Worm (Caenorhabditis elegans) whole organism, L4 larva: Measurements from ENCODE around the gene rmd-1.
A peak's percentile ranks its signal among the peaks of the same experiment; 100 is the strongest.

Source experiments
- F44E2.7 ChIP-seq: fragments of 200-800 bp; sonication (Bioruptor generic); IDR thresholded peaks from 2 replicates; pipeline ENCODE4 v2.1.2; 2022; ENCODE audit warnings: missing genetic modification characterization, missing compliant biosample characterization
- F49E8.2 ChIP-seq: sonication (generic microtip); optimal IDR thresholded peaks from 2 replicates; lab custom pipeline; 2016; ENCODE audit warnings: missing compliant biosample characterization, mild to moderate bottlenecking, missing genetic modification characterization, borderline replicate concordance
- T20F7.1 ChIP-seq: fragments of 200-800 bp; sonication (Bioruptor generic); optimal IDR thresholded peaks from 2 replicates; lab custom pipeline; 2018; ENCODE audit warnings: mild to moderate bottlenecking, missing genetic modification characterization, missing compliant biosample characterization
- T26A8.4 ChIP-seq: fragments of 200-800 bp; sonication (Bioruptor generic); IDR thresholded peaks from 2 replicates; pipeline ENCODE4 v1.3.6; 2022; ENCODE audit warnings: missing genetic modification characterization, missing compliant biosample characterization
- Y105C5A.15 ChIP-seq: fragments of 200-800 bp; sonication (Bioruptor generic); IDR thresholded peaks from 2 replicates; pipeline ENCODE4 v1.3.6; 2022; ENCODE audit warnings: missing genetic modification characterization, missing compliant biosample characterization
- Y48G9A.11 ChIP-seq: fragments of 200-800 bp; sonication (Bioruptor generic); IDR thresholded peaks from 2 replicates; pipeline ENCODE4 v1.3.6; 2022; ENCODE audit warnings: missing genetic modification reagents, missing genetic modification characterization, missing compliant biosample characterization
- Y75B8A.6 ChIP-seq: fragments of 200-800 bp; sonication (Bioruptor generic); IDR thresholded peaks from 2 replicates; pipeline ENCODE4 v1.3.6; 2022; ENCODE audit warnings: missing genetic modification reagents, missing genetic modification characterization, missing compliant biosample characterization
- ZK546.5 ChIP-seq, 2 experiments: sonication (generic microtip); optimal IDR thresholded peaks; 2 replicates each; lab custom pipeline; 2017; ENCODE audit warnings: missing biosample characterization in 2 of 2, missing genetic modification characterization in 2 of 2
- aha-1 ChIP-seq: fragments of 150-350 bp; peaks from one replicate; lab custom pipeline; 2014; ENCODE audit warnings: missing biosample characterization, missing genetic modification characterization
- ama-1 ChIP-seq: fragments of 150-350 bp; optimal IDR thresholded peaks from 2 replicates; lab custom pipeline; 2014; ENCODE audit warnings: inconsistent platforms, mixed read lengths
- arid-1 ChIP-seq: fragments of 200-800 bp; sonication (Bioruptor generic); conservative IDR thresholded peaks from 2 replicates; pipeline ENCODE4 v1.3.6; 2022; ENCODE audit warnings: missing genetic modification reagents, missing genetic modification characterization, missing compliant biosample characterization
- ceh-20 ChIP-seq: fragments of 200-800 bp; sonication (Bioruptor generic); IDR thresholded peaks from 2 replicates; pipeline ENCODE4 v1.3.6; 2022; ENCODE audit warnings: missing genetic modification reagents, missing genetic modification characterization, missing compliant biosample characterization
- ceh-32 ChIP-seq: sonication (generic microtip); optimal IDR thresholded peaks from 2 replicates; lab custom pipeline; 2016; ENCODE audit warnings: mild to moderate bottlenecking, missing genetic modification characterization, missing compliant biosample characterization; ENCODE audit not compliant: poor library complexity
- ceh-44 ChIP-seq: fragments of 200-800 bp; sonication (Bioruptor generic); IDR thresholded peaks from 2 replicates; pipeline ENCODE4 v1.3.6; 2022; ENCODE audit warnings: missing genetic modification reagents, missing genetic modification characterization, missing compliant biosample characterization
- cey-2 ChIP-seq: sonication (generic microtip); optimal IDR thresholded peaks from 3 replicates; lab custom pipeline; 2017; ENCODE audit warnings: missing genetic modification characterization, mild to moderate bottlenecking, missing compliant biosample characterization, antibody characterized with exemption, borderline replicate concordance; ENCODE audit not compliant: insufficient read depth
- ctbp-1 ChIP-seq: fragments of 200-800 bp; sonication (Bioruptor generic); IDR thresholded peaks from 2 replicates; pipeline ENCODE4 v1.3.6; 2022; ENCODE audit warnings: missing genetic modification reagents, missing genetic modification characterization, missing compliant biosample characterization
- daf-19 ChIP-seq: fragments of 200-800 bp; sonication (Bioruptor generic); conservative IDR thresholded peaks from 2 replicates; pipeline ENCODE4 v1.3.6; 2022; ENCODE audit warnings: missing genetic modification characterization, missing compliant biosample characterization
- daf-8 ChIP-seq: fragments of 200-800 bp; sonication (Bioruptor generic); IDR thresholded peaks from 2 replicates; pipeline ENCODE4 v1.3.6; 2022; ENCODE audit warnings: missing genetic modification characterization, missing compliant biosample characterization
- dmd-9 ChIP-seq: fragments of 200-800 bp; sonication (Bioruptor generic); IDR thresholded peaks from 2 replicates; pipeline ENCODE4 v1.3.6; 2022; ENCODE audit warnings: missing genetic modification reagents, missing genetic modification characterization, missing compliant biosample characterization
- duxl-1 ChIP-seq: sonication (generic microtip); optimal IDR thresholded peaks from 2 replicates; lab custom pipeline; 2016; ENCODE audit warnings: mild to moderate bottlenecking, missing genetic modification characterization, moderate library complexity, missing compliant biosample characterization; ENCODE audit not compliant: poor library complexity
- dve-1 ChIP-seq: sonication (generic microtip); optimal IDR thresholded peaks from 2 replicates; lab custom pipeline; 2017; ENCODE audit warnings: antibody characterized with exemption, mild to moderate bottlenecking, missing genetic modification characterization, missing compliant biosample characterization; ENCODE audit not compliant: insufficient read depth
- egl-27 ChIP-seq: sonication (generic microtip); optimal IDR thresholded peaks from 3 replicates; lab custom pipeline; 2017; ENCODE audit warnings: missing biosample characterization, missing genetic modification reagents, missing genetic modification characterization
- hif-1 ChIP-seq, 2 experiments: sonication (generic microtip); optimal IDR thresholded peaks; 2 replicates each; lab custom pipeline; 2016 to 2017; ENCODE audit warnings: missing compliant biosample characterization in 2 of 2, missing genetic modification characterization in 2 of 2, missing genetic modification reagents in 2 of 2, missing genotype in 2 of 2, mild to moderate bottlenecking in 1 of 2
- hlh-30 ChIP-seq: sonication (generic microtip); optimal IDR thresholded peaks from 2 replicates; lab custom pipeline; 2017; ENCODE audit warnings: antibody characterized with exemption, mild to moderate bottlenecking, missing genetic modification characterization, missing compliant biosample characterization; ENCODE audit not compliant: insufficient read depth
- hmg-1.1 ChIP-seq: fragments of 200-800 bp; sonication (Bioruptor generic); IDR thresholded peaks from 2 replicates; pipeline ENCODE4 v1.3.6; 2022; ENCODE audit warnings: missing genetic modification reagents, missing genetic modification characterization, missing compliant biosample characterization
- lim-7 ChIP-seq: fragments of 200-800 bp; sonication (Bioruptor generic); IDR thresholded peaks from 2 replicates; pipeline ENCODE4 v1.3.6; 2022; ENCODE audit warnings: missing genetic modification characterization, missing compliant biosample characterization
- lin-13 ChIP-seq: fragments of 150-350 bp; optimal IDR thresholded peaks from 2 replicates; lab custom pipeline; 2014; ENCODE audit warnings: missing biosample characterization, missing genetic modification reagents, missing genetic modification characterization
- lin-15B ChIP-seq: fragments of 150-350 bp; sonication (generic microtip); optimal IDR thresholded peaks from 3 replicates; lab custom pipeline; 2014; ENCODE audit warnings: missing biosample characterization, missing genetic modification characterization
- lin-38 ChIP-seq: fragments of 200-800 bp; sonication (Bioruptor generic); IDR thresholded peaks from 2 replicates; pipeline ENCODE4 v1.3.6; 2022; ENCODE audit warnings: missing genetic modification reagents, missing genetic modification characterization, missing compliant biosample characterization
- lsy-2 ChIP-seq, 2 experiments: fragments of 150-350 bp in 1 of 2; sonication (generic microtip) in 1 of 2; optimal IDR thresholded peaks; 2 replicates each; lab custom pipeline; 2014 to 2017; ENCODE audit warnings: missing biosample characterization in 2 of 2, missing genetic modification characterization in 2 of 2
- mep-1 ChIP-seq: fragments of 150-350 bp; sonication (generic microtip); optimal IDR thresholded peaks from 3 replicates; lab custom pipeline; 2014; ENCODE audit warnings: missing biosample characterization, missing genetic modification characterization
- nhr-111 ChIP-seq: fragments of 200-800 bp; sonication (Bioruptor generic); optimal IDR thresholded peaks from 2 replicates; lab custom pipeline; 2018; ENCODE audit warnings: mild to moderate bottlenecking, missing genetic modification characterization, missing compliant biosample characterization
- nhr-25 ChIP-seq: sonication (generic microtip); optimal IDR thresholded peaks from 2 replicates; lab custom pipeline; 2017; ENCODE audit warnings: missing genetic modification characterization, mild to moderate bottlenecking, missing compliant biosample characterization, antibody characterized with exemption, moderate library complexity, borderline replicate concordance; ENCODE audit not compliant: insufficient read depth
- nhr-48 ChIP-seq: sonication (generic microtip); optimal IDR thresholded peaks from 2 replicates; lab custom pipeline; 2016; ENCODE audit warnings: mild to moderate bottlenecking, missing genetic modification characterization, missing compliant biosample characterization
- nhr-6 ChIP-seq: fragments of 150-350 bp; optimal IDR thresholded peaks from 2 replicates; lab custom pipeline; 2014; ENCODE audit warnings: missing biosample characterization, missing genetic modification characterization
- pha-4 ChIP-seq, 2 experiments: fragments of 150-350 bp in 1 of 2; fragments of 200-800 bp in 1 of 2; sonication (Bioruptor generic) in 1 of 2; IDR thresholded peaks in 1 of 2; optimal IDR thresholded peaks in 1 of 2; 2 replicates each; pipeline versions ENCODE4 v1.3.6 to Lab custom; 2014 to 2022; ENCODE audit warnings: missing genetic modification characterization in 2 of 2, missing genetic modification reagents in 2 of 2, missing biosample characterization in 1 of 2, missing compliant biosample characterization in 1 of 2
- php-3 ChIP-seq: fragments of 200-800 bp; sonication (Bioruptor generic); IDR thresholded peaks from 2 replicates; pipeline ENCODE4 v1.3.6; 2022; ENCODE audit warnings: missing genetic modification reagents, missing genetic modification characterization, missing compliant biosample characterization
- sdz-12 ChIP-seq: fragments of 200-800 bp; sonication (Bioruptor generic); optimal IDR thresholded peaks from 2 replicates; lab custom pipeline; 2018; ENCODE audit warnings: mild to moderate bottlenecking, missing genetic modification characterization, missing compliant biosample characterization
- skn-1 ChIP-seq: fragments of 150-350 bp; optimal IDR thresholded peaks from 2 replicates; lab custom pipeline; 2014; ENCODE audit warnings: missing biosample characterization, missing genetic modification characterization
- spr-1 ChIP-seq: sonication (generic microtip); optimal IDR thresholded peaks from 2 replicates; lab custom pipeline; 2016; ENCODE audit warnings: mild to moderate bottlenecking, missing genetic modification characterization, missing compliant biosample characterization
- spr-3 ChIP-seq: fragments of 200-800 bp; sonication (Bioruptor generic); optimal IDR thresholded peaks from 2 replicates; lab custom pipeline; 2018; ENCODE audit warnings: mild to moderate bottlenecking, missing genetic modification characterization, missing compliant biosample characterization
- tra-1 ChIP-seq: fragments of 200-800 bp; sonication (Bioruptor generic); IDR thresholded peaks from 2 replicates; pipeline ENCODE4 v1.3.6; 2022; ENCODE audit warnings: missing genetic modification reagents, missing genetic modification characterization, missing compliant biosample characterization
- zfp-2 ChIP-seq: sonication (generic microtip); optimal IDR thresholded peaks from 2 replicates; lab custom pipeline; 2016; ENCODE audit warnings: mild to moderate bottlenecking, missing genetic modification characterization, missing compliant biosample characterization
- zfp-3 ChIP-seq: fragments of 200-800 bp; sonication (Bioruptor generic); conservative IDR thresholded peaks from 2 replicates; pipeline ENCODE4 v1.3.6; 2022; ENCODE audit warnings: missing genetic modification reagents, missing genetic modification characterization, missing compliant biosample characterization
- zip-2 ChIP-seq: fragments of 150-350 bp; optimal IDR thresholded peaks from 2 replicates; lab custom pipeline; 2014; ENCODE audit warnings: missing biosample characterization, missing genetic modification characterization
- ztf-11 ChIP-seq: fragments of 150-350 bp; optimal IDR thresholded peaks from 2 replicates; lab custom pipeline; 2014; ENCODE audit warnings: missing biosample characterization, missing genetic modification characterization

Gene rmd-1

ce11 chrIII:9782483-9783081 is 23.7 kb downstream of the rmd-1 start, which contains the start of gene R10E11.6 (continued):
- TF ChIP-seq daf-19 (GFP tag; lab: Robert Waterston, UW) (0 out of 2 replicates have a peak, but pooled peaks have one; percentile 10), Y48G9A.11 (GFP tag; lab: Robert Waterston, UW) (no peak)

- peak; percentile 78 for TF ChIP-seq dve-1 (tag; lab: Kevin White, UChicago)
- TF ChIP-seq skn-1 (tag; lab: Kevin White, UChicago) = no peak
- TF ChIP-seq F44E2.7 (GFP tag; lab: Robert Waterston, UW) = no peak
- no peak for TF ChIP-seq lin-15B (tag; lab: Kevin White, UChicago)
- no peak for TF ChIP-seq egl-27
- TF ChIP-seq T20F7.1 (GFP tag; lab: Kevin White, UChicago) = peak; percentile 47
- no peak for TF ChIP-seq ztf-11
- TF ChIP-seq Y48G9A.11 (GFP tag; lab: Robert Waterston, UW) = no peak
- peak; percentile 46 for TF ChIP-seq duxl-1 (tag; lab: Kevin White, UChicago)
- TF ChIP-seq arid-1 (GFP tag; lab: Robert Waterston, UW) = no peak
- TF ChIP-seq mep-1 (tag; lab: Kevin White, UChicago) = peak; percentile 65
- no peak for TF ChIP-seq lin-13 (GFP tag; lab: Kevin White, UChicago)
- peak in 1 of 2 experiments; percentile 50 for TF ChIP-seq lsy-2 (tag; optimal IDR thresholded peaks at IDR 0.05; lab: Kevin White, UChicago)
- TF ChIP-seq tra-1 (GFP tag; lab: Robert Waterston, UW) = no peak
- TF ChIP-seq zfp-2 (tag; lab: Kevin White, UChicago) = no peak
- no peak for TF ChIP-seq php-3 (GFP tag; lab: Robert Waterston, UW)
- TF ChIP-seq pha-4 (GFP tag; IDR thresholded peaks at IDR 0.05; lab: Robert Waterston, UW) = 0 out of 2 replicates have a peak, but pooled peaks have one; percentile 4
- TF ChIP-seq pha-4 (tag; optimal IDR thresholded peaks at IDR 0.05; lab: Kevin White, UChicago) = no peak
- TF ChIP-seq spr-1 (tag; lab: Kevin White, UChicago) = peak; percentile 26
- TF ChIP-seq ama-1 (lab: Kevin White, UChicago) = peak; percentile 68
- peak; percentile 83 for TF ChIP-seq zfp-3 (GFP tag; lab: Robert Waterston, UW)
- no peak for TF ChIP-seq nhr-6 (tag; lab: Kevin White, UChicago)
- TF ChIP-seq ctbp-1 (GFP tag; lab: Robert Waterston, UW) = 0 out of 2 replicates have a peak, but pooled peaks have one; percentile 38
- TF ChIP-seq daf-8 (GFP tag; lab: Robert Waterston, UW) = no peak
- peak; percentile 40 for TF ChIP-seq spr-3 (GFP tag; lab: Kevin White, UChicago)
- no peak for TF ChIP-seq ceh-44 (GFP tag; lab: Robert Waterston, UW)
- no peak for TF ChIP-seq hlh-30 (tag; lab: Kevin White, UChicago)
- peak; percentile 62 for TF ChIP-seq lin-38
- peak; percentile 26 for TF ChIP-seq aha-1 (tag; lab: Kevin White, UChicago)
- no peak for TF ChIP-seq lim-7 (GFP tag; lab: Robert Waterston, UW)
- TF ChIP-seq sdz-12 (GFP tag; lab: Kevin White, UChicago) = peak; percentile 76
- peak; percentile 36; the same call in 1 of the 2 replicates for TF ChIP-seq hmg-1.1 (GFP tag; lab: Robert Waterston, UW)
- TF ChIP-seq cey-2 (tag; lab: Kevin White, UChicago) = no peak
- TF ChIP-seq Y75B8A.6 (GFP tag; lab: Robert Waterston, UW) = no peak
- TF ChIP-seq dmd-9 (GFP tag; lab: Robert Waterston, UW) = no peak
- TF ChIP-seq ZK546.5 (tag; optimal IDR thresholded peaks at IDR 0.05; lab: Kevin White, UChicago) = no peak
- TF ChIP-seq hif-1 (tag; optimal IDR thresholded peaks at IDR 0.05; lab: Kevin White, UChicago) = no peak
- no peak for TF ChIP-seq ceh-32 (tag; lab: Kevin White, UChicago)
- TF ChIP-seq Y105C5A.15 (GFP tag; lab: Robert Waterston, UW) = 0 out of 2 replicates have a peak, but pooled peaks have one; percentile 7
- TF ChIP-seq zip-2 (tag; lab: Kevin White, UChicago) = no peak
- peak; percentile 55 for TF ChIP-seq T26A8.4 (GFP tag; lab: Robert Waterston, UW)
- TF ChIP-seq nhr-111 (GFP tag; lab: Kevin White, UChicago) = peak; percentile 51
- no peak for TF ChIP-seq F49E8.2 (tag; lab: Kevin White, UChicago)
- peak; percentile 26 for TF ChIP-seq nhr-48 (tag; lab: Kevin White, UChicago)
- TF ChIP-seq nhr-25 = peak; percentile 11
- TF ChIP-seq ceh-20 (GFP tag; lab: Robert Waterston, UW) = no peak
Observed at ce11 chrIII:9783133-9783590, 24.3 kb downstream of the rmd-1 start.
